Fruit fly (Drosophila melanogaster) whole organism: ENCODE data around the gene SPE.

ENCODE experiments used
- CG8478 ChIP-seq: fragments of >200 bp; optimal IDR thresholded peaks from 2 replicates; lab custom pipeline; 2018; ENCODE audit warnings: inconsistent platforms
- Dll ChIP-seq: fragments of >200 bp; optimal IDR thresholded peaks from 2 replicates; lab custom pipeline; 2017
- EcR ChIP-seq, 2 experiments: fragments of >200 bp; optimal IDR thresholded peaks; 2 replicates each; lab custom pipeline; 2017; ENCODE audit warnings: missing biosample characterization in 2 of 2, missing genetic modification characterization in 2 of 2, missing genetic modification reagents in 2 of 2
- pan ChIP-seq: fragments of >200 bp; optimal IDR thresholded peaks from 2 replicates; lab custom pipeline; 2017
- psq ChIP-seq: fragments of >200 bp; optimal IDR thresholded peaks from 2 replicates; lab custom pipeline; 2017
- usp ChIP-seq: fragments of >200 bp; optimal IDR thresholded peaks from 2 replicates; lab custom pipeline; 2017; ENCODE audit warnings: missing biosample characterization, missing genetic modification characterization, mixed read lengths

The SPE gene

dm6 chr3R:23728086-23728485 lies 42.0 kb downstream of the SPE start:
- TF ChIP-seq CG8478 (lab: Kevin White, UChicago) (no peak), pan (no peak), Dll (no peak), psq (lab: Kevin White, UChicago) (no peak), EcR (GFP tag; optimal IDR thresholded peaks at IDR 0.05; lab: Kevin White, UChicago) (no peak), usp (no peak)

- no peak for TF ChIP-seq usp
- no peak for TF ChIP-seq Dll
- TF ChIP-seq pan: no peak
- TF ChIP-seq EcR (GFP tag; optimal IDR thresholded peaks at IDR 0.05; lab: Kevin White, UChicago): no peak
- TF ChIP-seq CG8478 (lab: Kevin White, UChicago): no peak
- TF ChIP-seq psq (lab: Kevin White, UChicago): no peak
Measured at dm6 chr3R:23729066-23729465, 43.0 kb downstream of the SPE start.

dm6 chr3R:23729632-23730471 lies 43.8 kb downstream of the SPE start:
- no peak for TF ChIP-seq CG8478 (lab: Kevin White, UChicago)
- no peak for TF ChIP-seq Dll
- no peak for TF ChIP-seq pan
- no peak for TF ChIP-seq usp
- TF ChIP-seq psq (lab: Kevin White, UChicago): no peak
- no peak for TF ChIP-seq EcR (GFP tag; optimal IDR thresholded peaks at IDR 0.05; lab: Kevin White, UChicago)

DNA sequence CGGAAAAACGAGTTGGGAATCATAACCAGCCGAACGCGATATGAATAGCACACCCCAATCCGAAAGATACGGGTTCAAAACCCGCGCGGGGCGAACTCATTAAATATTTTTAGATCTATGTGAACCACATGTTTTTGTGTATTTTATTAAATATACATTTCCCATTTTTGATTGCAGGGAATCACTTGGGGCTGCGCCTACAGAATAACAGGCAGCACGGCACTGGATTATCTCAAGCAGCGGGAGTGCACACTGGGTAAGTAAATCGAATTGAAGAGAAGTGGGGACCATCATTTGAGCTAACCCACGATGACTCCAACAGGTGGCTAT lies 44.4 kb downstream of the SPE start:
- no peak for TF ChIP-seq pan
- TF ChIP-seq EcR (GFP tag; optimal IDR thresholded peaks at IDR 0.05; lab: Kevin White, UChicago): no peak
- no peak for TF ChIP-seq Dll
- TF ChIP-seq usp: no peak
- no peak for TF ChIP-seq CG8478 (lab: Kevin White, UChicago)
- no peak for TF ChIP-seq psq (lab: Kevin White, UChicago)

- TF ChIP-seq psq (lab: Kevin White, UChicago) (no peak), pan (no peak), usp (no peak), Dll (no peak), EcR (GFP tag; optimal IDR thresholded peaks at IDR 0.05; lab: Kevin White, UChicago) (no peak), CG8478 (lab: Kevin White, UChicago) (no peak)
Measured at dm6 chr3R:23732533-23732932, 46.5 kb downstream of the SPE start.

DNA sequence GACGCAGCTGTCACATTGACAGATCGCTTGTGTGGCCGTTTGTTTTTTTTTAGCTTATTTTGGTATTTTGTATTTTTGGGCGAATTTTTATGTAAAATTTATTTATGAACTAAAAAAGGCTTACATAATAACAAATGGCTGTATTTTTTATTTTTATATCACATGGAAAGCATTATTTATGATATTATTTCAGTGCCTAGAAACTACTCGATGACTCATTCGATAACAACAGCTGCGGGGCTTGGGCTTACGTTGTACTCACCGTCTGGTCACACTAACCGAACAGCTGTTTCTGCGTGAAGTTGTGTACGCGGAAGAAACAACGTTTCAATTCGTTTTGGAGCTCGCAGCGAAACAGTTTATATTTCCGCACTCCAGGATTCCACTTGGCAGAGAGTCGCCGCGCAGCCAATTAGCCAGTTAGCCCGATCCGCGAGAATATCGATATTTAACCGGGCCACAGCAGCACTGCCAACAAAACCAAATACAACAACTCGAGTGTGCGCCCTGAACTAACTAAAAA lies 47.0 kb downstream of the SPE start, which contains the start of the genes Hmgcr and Rpn9:
TSS of gene Hmgcr (plus strand) at position 335 of the 523 bp plus-strand sequence.
TSS of gene Rpn9 (minus strand) at position 473 of the 523 bp plus-strand sequence.
- TF ChIP-seq CG8478 (lab: Kevin White, UChicago) (no peak), pan (no peak), psq (lab: Kevin White, UChicago) (no peak), usp (no peak), EcR (GFP tag; optimal IDR thresholded peaks at IDR 0.05; lab: Kevin White, UChicago) (no peak), Dll (no peak)

DNA sequence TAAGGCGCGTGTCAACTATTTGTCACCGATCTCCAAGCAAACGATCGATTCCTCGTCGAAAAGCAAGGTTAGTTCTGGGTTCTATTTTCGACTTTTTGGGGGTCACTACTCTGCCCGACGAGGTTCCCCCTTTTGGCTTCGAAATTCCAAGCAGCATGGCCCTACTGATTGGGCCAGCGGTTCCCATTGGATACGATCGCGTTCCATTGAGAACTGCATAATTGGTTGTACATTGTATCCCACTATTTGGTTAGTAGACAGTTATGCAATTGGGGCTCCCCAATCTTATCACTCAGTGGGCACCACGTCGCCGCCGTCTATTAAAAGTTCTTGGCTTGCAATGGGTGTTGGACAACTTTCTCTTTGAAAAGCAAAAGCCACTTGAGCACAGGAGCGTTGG lies 47.7 kb downstream of the SPE start:
- TF ChIP-seq Dll (no peak), psq (lab: Kevin White, UChicago) (no peak), pan (no peak)

- TF ChIP-seq pan: no peak
- no peak for TF ChIP-seq usp
- TF ChIP-seq EcR (GFP tag; optimal IDR thresholded peaks at IDR 0.05; lab: Kevin White, UChicago): no peak
- no peak for TF ChIP-seq CG8478 (lab: Kevin White, UChicago)
- no peak for TF ChIP-seq psq (lab: Kevin White, UChicago)
- TF ChIP-seq Dll: no peak
Measured at dm6 chr3R:23734573-23735404, 48.7 kb downstream of the SPE start.

- no peak for TF ChIP-seq EcR (GFP tag; optimal IDR thresholded peaks at IDR 0.05; lab: Kevin White, UChicago)
- no peak for TF ChIP-seq psq (lab: Kevin White, UChicago)
- TF ChIP-seq CG8478 (lab: Kevin White, UChicago): no peak
- no peak for TF ChIP-seq Dll
Measured at dm6 chr3R:23735648-23736047, 49.6 kb downstream of the SPE start.

dm6 chr3R:23736365-23736764 lies 50.3 kb downstream of the SPE start:
- no peak for TF ChIP-seq EcR (GFP tag; optimal IDR thresholded peaks at IDR 0.05; lab: Kevin White, UChicago)
